Worm (Caenorhabditis elegans): Measurements from ENCODE around the gene Y73F8A.5.

DNA sequence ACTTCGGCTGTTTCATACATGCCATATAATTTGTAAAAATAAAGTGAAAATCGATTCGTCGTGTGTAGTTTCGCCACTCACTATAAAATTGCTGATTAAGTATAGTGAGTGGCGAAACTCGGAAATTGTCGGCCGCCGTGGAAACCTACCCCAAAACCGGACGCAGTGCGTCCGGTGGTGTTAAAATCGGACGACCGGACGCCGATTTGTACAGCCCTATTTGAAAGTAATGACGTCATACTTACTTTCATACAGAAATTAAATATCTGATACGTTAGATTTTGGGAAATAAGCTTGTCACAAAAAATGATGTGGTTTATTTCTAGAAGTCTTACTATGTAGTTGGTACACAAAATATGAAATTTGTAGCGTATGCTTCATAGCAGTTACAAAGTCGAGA lies 25.4 kb upstream of the Y73F8A.5 start:
- no peak for TF ChIP-seq him-1 (tag; optimal IDR thresholded peaks at IDR 0.05)
- TF ChIP-seq W03F9.2 (tag; optimal IDR thresholded peaks at IDR 0.05), result no peak
